Worm (Caenorhabditis elegans) whole organism, L4 larva: ENCODE data around the gene npl-4.2.

Experiments
- jun-1 ChIP-seq: fragments of 150-350 bp; optimal IDR thresholded peaks from 2 replicates; lab custom pipeline; 2014; ENCODE audit warnings: missing biosample characterization, missing genetic modification reagents, missing genetic modification characterization
- lir-3 ChIP-seq: sonication (generic microtip); optimal IDR thresholded peaks from 2 replicates; lab custom pipeline; 2016; ENCODE audit warnings: mild to moderate bottlenecking, missing genetic modification characterization, missing compliant biosample characterization
- mdl-1 ChIP-seq, 2 experiments: fragments of 150-350 bp in 1 of 2; sonication (generic microtip) in 1 of 2; optimal IDR thresholded peaks; 2 replicates each; lab custom pipeline; 2014 to 2017; ENCODE audit warnings: missing biosample characterization in 2 of 2, missing genetic modification characterization in 2 of 2
- nhr-10 ChIP-seq: fragments of 150-350 bp; optimal IDR thresholded peaks from 2 replicates; lab custom pipeline; 2014; ENCODE audit warnings: missing biosample characterization, missing genetic modification characterization
- skn-1 ChIP-seq: fragments of 150-350 bp; optimal IDR thresholded peaks from 2 replicates; lab custom pipeline; 2014; ENCODE audit warnings: missing biosample characterization, missing genetic modification characterization

DNA sequence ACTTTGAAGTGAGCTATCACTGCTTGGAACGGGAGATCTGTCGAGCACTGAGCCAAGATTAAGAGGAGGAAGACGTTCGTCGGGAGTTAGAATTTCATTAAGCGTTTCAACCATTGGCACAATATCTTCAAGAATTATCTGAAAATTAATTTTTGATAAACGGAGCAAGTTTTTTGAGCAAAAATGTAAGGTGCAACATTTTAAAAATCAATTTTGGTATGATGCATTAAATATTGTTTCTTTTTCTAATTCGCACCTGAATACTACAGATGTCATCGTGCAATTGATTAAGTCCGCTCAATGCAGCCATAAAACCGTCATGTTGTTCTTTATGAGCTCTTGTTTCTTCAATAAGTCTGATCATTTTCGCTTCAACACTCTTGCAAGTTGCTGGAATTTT, 25.6 kb downstream of the npl-4.2 start, which contains the start of gene ddl-1:
- no peak for TF ChIP-seq mdl-1 (tag; optimal IDR thresholded peaks at IDR 0.05; lab: Kevin White, UChicago)
- no peak for TF ChIP-seq nhr-10
- no peak for TF ChIP-seq jun-1 (tag; lab: Kevin White, UChicago)
- no peak for TF ChIP-seq lir-3 (tag; lab: Kevin White, UChicago)
- no peak for TF ChIP-seq skn-1 (tag; lab: Kevin White, UChicago)
